Fruit fly (Drosophila melanogaster) whole organism, wandering third instar larva: ENCODE results near the gene OXA1L.

ENCODE experiments used
- Jra ChIP-seq: sonication (Bioruptor generic); optimal IDR thresholded peaks from 2 replicates; lab custom pipeline; 2016; ENCODE audit warnings: missing biosample characterization, missing genetic modification characterization
- Vsx2 ChIP-seq: fragments of 200-300, 225-300 bp; sonication (Bioruptor generic); optimal IDR thresholded peaks from 2 replicates; lab custom pipeline; 2018; ENCODE audit warnings: missing biosample characterization, missing genetic modification characterization; ENCODE audit not compliant: partially characterized antibody
- br ChIP-seq: fragments of 200-800 bp; sonication (Bioruptor generic); optimal IDR thresholded peaks from 2 replicates; lab custom pipeline; 2016; ENCODE audit warnings: missing biosample characterization, missing genetic modification characterization
- foxo ChIP-seq, 2 experiments: fragments of 200-800 bp; sonication (Bioruptor generic); optimal IDR thresholded peaks; 2 replicates in 1 of 2; 3 replicates in 1 of 2; lab custom pipeline; 2016 to 2017; ENCODE audit warnings: missing biosample characterization in 2 of 2, missing genetic modification characterization in 2 of 2
- fru ChIP-seq: fragments of 200-800 bp; sonication (Bioruptor generic); optimal IDR thresholded peaks from 3 replicates; lab custom pipeline; 2016; ENCODE audit warnings: missing biosample characterization, mild to moderate bottlenecking, missing genetic modification characterization
- h ChIP-seq: fragments of 200-800 bp; sonication (Bioruptor generic); optimal IDR thresholded peaks from 3 replicates; lab custom pipeline; 2016; ENCODE audit warnings: missing biosample characterization, mild to moderate bottlenecking, missing genetic modification characterization
- jim ChIP-seq: fragments of 175-275, 200-325 bp; sonication (Bioruptor generic); optimal IDR thresholded peaks from 2 replicates; lab custom pipeline; 2016; ENCODE audit warnings: missing biosample characterization, mild to moderate bottlenecking, missing genetic modification characterization
- psq ChIP-seq: fragments of 200-800 bp; sonication (Bioruptor generic); optimal IDR thresholded peaks from 3 replicates; lab custom pipeline; 2017; ENCODE audit warnings: missing biosample characterization, mild to moderate bottlenecking, missing genetic modification characterization, moderate library complexity
- sage ChIP-seq: fragments of 200-800 bp; sonication (Bioruptor generic); optimal IDR thresholded peaks from 2 replicates; lab custom pipeline; 2016; ENCODE audit warnings: missing biosample characterization, mild to moderate bottlenecking, missing genetic modification characterization
- sv ChIP-seq: fragments of 200-800 bp; sonication (Bioruptor generic); optimal IDR thresholded peaks from 3 replicates; lab custom pipeline; 2016; ENCODE audit warnings: missing biosample characterization, missing genetic modification characterization
- tai ChIP-seq: sonication (Bioruptor generic); optimal IDR thresholded peaks from 2 replicates; lab custom pipeline; 2016; ENCODE audit warnings: missing biosample characterization, missing genetic modification characterization
- woc ChIP-seq: sonication (Bioruptor generic); optimal IDR thresholded peaks from 2 replicates; lab custom pipeline; 2016; ENCODE audit warnings: missing biosample characterization, mild to moderate bottlenecking, missing genetic modification characterization

DNA sequence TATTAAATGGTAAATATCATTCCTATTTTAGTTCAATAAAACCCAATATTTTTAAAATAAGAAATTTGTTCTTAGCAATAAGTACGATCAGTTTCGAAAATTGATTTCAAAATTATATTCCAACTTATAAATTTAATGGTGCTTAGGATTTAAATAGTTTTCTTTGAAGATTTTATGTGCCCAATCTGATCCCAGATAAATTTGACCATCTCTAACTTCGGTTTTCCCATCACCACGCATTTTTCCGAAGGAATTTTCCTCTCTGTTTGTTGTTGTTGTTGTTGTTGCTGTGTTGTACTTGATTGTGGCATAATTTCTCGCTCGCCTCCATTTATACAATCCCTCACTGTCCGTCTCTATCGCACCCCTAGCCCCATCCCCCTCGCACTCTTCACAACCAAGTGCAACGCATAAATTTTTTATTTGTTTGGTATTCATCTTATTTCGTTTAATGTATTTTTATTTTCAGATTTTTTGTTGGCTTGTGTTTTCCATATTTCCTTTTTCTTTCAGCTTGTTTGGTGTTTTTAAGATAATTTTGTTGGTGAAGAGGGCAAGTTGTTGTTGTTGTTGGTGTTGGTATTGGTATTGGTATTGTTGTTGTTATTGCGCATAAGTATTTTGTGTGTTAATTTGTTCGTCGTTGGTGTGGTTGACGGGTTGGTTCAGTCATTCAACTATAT is 36.5 kb downstream of the OXA1L start:
- TF ChIP-seq Vsx2 (GFP tag; lab: Kevin White, UChicago), result no peak
- TF ChIP-seq br (GFP tag; lab: Kevin White, UChicago), result no peak
- TF ChIP-seq foxo (GFP tag; optimal IDR thresholded peaks at IDR 0.05; lab: Kevin White, UChicago), result no peak
- no peak for TF ChIP-seq jim (GFP tag; lab: Kevin White, UChicago)
- TF ChIP-seq sv (GFP tag; lab: Kevin White, UChicago), result no peak
- no peak for TF ChIP-seq woc (GFP tag; lab: Kevin White, UChicago)
- TF ChIP-seq h (GFP tag; lab: Kevin White, UChicago), result no peak
- TF ChIP-seq sage (GFP tag; lab: Kevin White, UChicago), result no peak
- TF ChIP-seq tai (GFP tag; lab: Kevin White, UChicago), result no peak
- TF ChIP-seq Jra, result no peak
- peak; percentile 60 for TF ChIP-seq psq (GFP tag; lab: Kevin White, UChicago)
- no peak for TF ChIP-seq fru (GFP tag; lab: Kevin White, UChicago)
